Fruit fly (Drosophila melanogaster) whole organism, embryonic: Measurements from ENCODE around the gene Glut3.

ENCODE experiments used
- Atf6 ChIP-seq: fragments of 200-800 bp; sonication (Bioruptor generic); IDR thresholded peaks from 2 replicates; pipeline ENCODE4 v1.3.6; 2022; ENCODE audit warnings: missing biosample characterization, missing genetic modification characterization
- BEAF-32 ChIP-seq: fragments of 200-800 bp; sonication (Bioruptor generic); optimal IDR thresholded peaks from 3 replicates; lab custom pipeline; 2017; ENCODE audit warnings: missing biosample characterization, missing genetic modification characterization, mild to moderate bottlenecking, moderate library complexity, missing genetic modification reagents
- CG10267 ChIP-seq: fragments of 200-800 bp; sonication (Bioruptor generic); optimal IDR thresholded peaks from 2 replicates; lab custom pipeline; 2018; ENCODE audit warnings: missing biosample characterization, mild to moderate bottlenecking, missing genetic modification characterization, moderate library complexity
- CG12155 ChIP-seq: fragments of 200-800 bp; sonication (Bioruptor generic); optimal IDR thresholded peaks from 3 replicates; lab custom pipeline; 2016; ENCODE audit warnings: missing biosample characterization, missing genetic modification characterization
- CG15514 ChIP-seq: fragments of 200-800 bp; sonication (Bioruptor generic); optimal IDR thresholded peaks from 3 replicates; lab custom pipeline; 2017; ENCODE audit warnings: missing biosample characterization, missing genetic modification characterization, mild to moderate bottlenecking, moderate library complexity, missing genetic modification reagents
- CG1602 ChIP-seq: fragments of 200-800 bp; sonication (Bioruptor generic); optimal IDR thresholded peaks from 3 replicates; lab custom pipeline; 2016; ENCODE audit warnings: missing biosample characterization, missing genetic modification characterization
- CG18262 ChIP-seq: fragments of 200-800 bp; optimal IDR thresholded peaks from 3 replicates; lab custom pipeline; 2019; ENCODE audit warnings: missing biosample characterization, mild to moderate bottlenecking, missing genetic modification characterization, moderate library complexity
- CG30403 ChIP-seq: fragments of 200-800 bp; sonication (Bioruptor generic); optimal IDR thresholded peaks from 3 replicates; lab custom pipeline; 2016; ENCODE audit warnings: missing biosample characterization, missing genetic modification characterization
- CG31388 ChIP-seq: fragments of 200-800 bp; sonication (Bioruptor generic); optimal IDR thresholded peaks from 2 replicates; lab custom pipeline; 2016; ENCODE audit warnings: missing biosample characterization, missing genetic modification characterization
- CG31441 ChIP-seq: fragments of 200-800 bp; sonication (Bioruptor generic); IDR thresholded peaks from 2 replicates; pipeline ENCODE4 v1.3.6; 2022; ENCODE audit warnings: missing biosample characterization, missing genetic modification characterization
- CG6654 ChIP-seq: fragments of 200-800 bp; sonication (Bioruptor generic); optimal IDR thresholded peaks from 2 replicates; lab custom pipeline; 2017; ENCODE audit warnings: missing biosample characterization, mild to moderate bottlenecking, missing genetic modification characterization
- CG7786 ChIP-seq: fragments of 200-800 bp; sonication (Bioruptor generic); optimal IDR thresholded peaks from 2 replicates; lab custom pipeline; 2016; ENCODE audit warnings: missing biosample characterization, missing genetic modification characterization
- CG8281 ChIP-seq: fragments of 200-800 bp; sonication (Bioruptor generic); optimal IDR thresholded peaks from 2 replicates; lab custom pipeline; 2018; ENCODE audit warnings: missing biosample characterization, mild to moderate bottlenecking, missing genetic modification characterization, moderate library complexity
- CG8765 ChIP-seq: fragments of 200-800 bp; sonication (Bioruptor generic); IDR thresholded peaks from 2 replicates; pipeline ENCODE4 v1.3.6; 2022; ENCODE audit warnings: missing biosample characterization, missing genetic modification characterization
- CG9817 ChIP-seq: fragments of 200-800 bp; sonication (Bioruptor generic); optimal IDR thresholded peaks from 2 replicates; lab custom pipeline; 2018; ENCODE audit warnings: missing biosample characterization, mild to moderate bottlenecking, missing genetic modification characterization, moderate library complexity
- CG9876 ChIP-seq: fragments of 200-800 bp; sonication (Bioruptor generic); optimal IDR thresholded peaks from 2 replicates; lab custom pipeline; 2016; ENCODE audit warnings: missing biosample characterization, missing genetic modification characterization
- CHES-1-like ChIP-seq: fragments of 200-800 bp; sonication (Bioruptor generic); optimal IDR thresholded peaks from 2 replicates; lab custom pipeline; 2016; ENCODE audit warnings: missing biosample characterization, missing genetic modification characterization
- Dad ChIP-seq: fragments of 200-800 bp; sonication (Bioruptor generic); optimal IDR thresholded peaks from 3 replicates; lab custom pipeline; 2016; ENCODE audit warnings: missing biosample characterization, missing genetic modification characterization
- Dbx ChIP-seq: fragments of 200-800 bp; sonication (Bioruptor generic); IDR thresholded peaks from 3 replicates; pipeline ENCODE4 v1.3.6; 2022; ENCODE audit warnings: missing biosample characterization, missing genetic modification characterization
- Ets97D ChIP-seq: fragments of 200-800 bp; sonication (Bioruptor generic); optimal IDR thresholded peaks from 3 replicates; lab custom pipeline; 2016; ENCODE audit warnings: missing biosample characterization, missing genetic modification characterization
- Fer3 ChIP-seq: fragments of 200-800 bp; sonication (Bioruptor generic); optimal IDR thresholded peaks from 2 replicates; lab custom pipeline; 2018; ENCODE audit warnings: missing biosample characterization, mild to moderate bottlenecking, missing genetic modification characterization, moderate library complexity
- HLH3B ChIP-seq: fragments of 200-800 bp; sonication (Bioruptor generic); IDR thresholded peaks from 2 replicates; pipeline ENCODE4 v1.3.6; 2022; ENCODE audit warnings: missing biosample characterization, missing genetic modification characterization
- Hr3 ChIP-seq: fragments of 200-800 bp; sonication (Bioruptor generic); optimal IDR thresholded peaks from 3 replicates; lab custom pipeline; 2016; ENCODE audit warnings: missing biosample characterization, missing genetic modification characterization
- Lhr ChIP-seq: fragments of 200-800 bp; sonication (Bioruptor generic); optimal IDR thresholded peaks from 3 replicates; lab custom pipeline; 2017; ENCODE audit warnings: mild to moderate bottlenecking, missing biosample characterization, missing genetic modification reagents, missing genetic modification characterization
- Lim3 ChIP-seq: fragments of 200-800 bp; sonication (Bioruptor generic); IDR thresholded peaks from 2 replicates; pipeline ENCODE4 v1.3.6; 2022; ENCODE audit warnings: missing biosample characterization, missing genetic modification characterization
- MBD-R2 ChIP-seq: fragments of 200-800 bp; sonication (Bioruptor generic); IDR thresholded peaks from 2 replicates; pipeline ENCODE4 v1.3.6; 2022; ENCODE audit warnings: missing biosample characterization, missing genetic modification characterization
- Med ChIP-seq: fragments of 200-800 bp; sonication (Bioruptor generic); peaks from one replicate; lab custom pipeline; 2016; ENCODE audit warnings: missing biosample characterization, missing genetic modification characterization, mild to moderate bottlenecking, inconsistent platforms, moderate library complexity
- Nf-YC ChIP-seq: fragments of 200-800 bp; optimal IDR thresholded peaks from 3 replicates; lab custom pipeline; 2019; ENCODE audit warnings: missing biosample characterization, mild to moderate bottlenecking, missing genetic modification characterization, moderate library complexity
- Ravus ChIP-seq: fragments of 200-800 bp; sonication (Bioruptor generic); IDR thresholded peaks from 2 replicates; pipeline ENCODE4 v1.3.6; 2022; ENCODE audit warnings: missing biosample characterization, missing genetic modification characterization
- Sox102F ChIP-seq: fragments of 200-800 bp; sonication (Bioruptor generic); optimal IDR thresholded peaks from 2 replicates; lab custom pipeline; 2018; ENCODE audit warnings: missing biosample characterization, mild to moderate bottlenecking, missing genetic modification characterization, moderate library complexity
- Trl ChIP-seq, 3 experiments: fragments of >200 bp in 2 of 3; fragments of 200-800 bp in 1 of 3; sonication (Bioruptor generic) in 1 of 3; optimal IDR thresholded peaks; 2 replicates in 1 of 3; 3 replicates in 2 of 3; lab custom pipeline; 2016 to 2017; ENCODE audit warnings: missing biosample characterization in 1 of 3, missing genetic modification characterization in 1 of 3
- abd-A ChIP-seq: fragments of 200-800 bp; sonication (Bioruptor generic); optimal IDR thresholded peaks from 3 replicates; lab custom pipeline; 2019; ENCODE audit warnings: missing biosample characterization, mild to moderate bottlenecking, missing genetic modification characterization, moderate library complexity
- amos ChIP-seq: fragments of 200-800 bp; sonication (Bioruptor generic); IDR thresholded peaks from 2 replicates; pipeline ENCODE4 v1.3.6; 2022; ENCODE audit warnings: missing biosample characterization, missing genetic modification characterization; ENCODE audit not compliant: partially characterized antibody
- bcd ChIP-seq: fragments of 200-800 bp; sonication (Bioruptor generic); optimal IDR thresholded peaks from 2 replicates; lab custom pipeline; 2017; ENCODE audit warnings: missing biosample characterization, mild to moderate bottlenecking, missing genetic modification characterization
- br ChIP-seq: fragments of >200 bp; optimal IDR thresholded peaks from 2 replicates; lab custom pipeline; 2017
- bsh ChIP-seq, 2 experiments: fragments of 200-800 bp; sonication (Bioruptor generic); optimal IDR thresholded peaks; 2 replicates each; lab custom pipeline; 2017 to 2018; ENCODE audit warnings: mild to moderate bottlenecking in 2 of 2, missing biosample characterization in 2 of 2, missing genetic modification characterization in 2 of 2, moderate library complexity in 1 of 2
- dm ChIP-seq: fragments of 200-800 bp; sonication (Bioruptor generic); optimal IDR thresholded peaks from 3 replicates; lab custom pipeline; 2016; ENCODE audit warnings: missing biosample characterization, missing genetic modification characterization
- jumu ChIP-seq: fragments of 200-800 bp; sonication (Bioruptor generic); optimal IDR thresholded peaks from 3 replicates; lab custom pipeline; 2016; ENCODE audit warnings: missing biosample characterization, missing genetic modification characterization
- lola ChIP-seq, 3 experiments: fragments of >200 bp in 2 of 3; fragments of 200-800 bp in 1 of 3; sonication (Bioruptor generic) in 1 of 3; optimal IDR thresholded peaks; 2 replicates each; lab custom pipeline; 2017 to 2019; ENCODE audit warnings: missing biosample characterization in 3 of 3, missing genetic modification characterization in 3 of 3, mild to moderate bottlenecking in 1 of 3, moderate library complexity in 1 of 3
- luna ChIP-seq: fragments of 200-800 bp; sonication (Bioruptor generic); optimal IDR thresholded peaks from 2 replicates; lab custom pipeline; 2016; ENCODE audit warnings: missing biosample characterization, missing genetic modification characterization
- org-1 ChIP-seq: fragments of 200-800 bp; sonication (Bioruptor generic); optimal IDR thresholded peaks from 2 replicates; lab custom pipeline; 2017; ENCODE audit warnings: missing biosample characterization, missing genetic modification characterization
- pum ChIP-seq: fragments of 200-800 bp; sonication (Bioruptor generic); optimal IDR thresholded peaks from 2 replicates; lab custom pipeline; 2016; ENCODE audit warnings: missing biosample characterization, missing genetic modification characterization
- ssp ChIP-seq: fragments of 200-800 bp; sonication (Bioruptor generic); IDR thresholded peaks from 2 replicates; pipeline ENCODE4 v1.3.6; 2022; ENCODE audit warnings: missing biosample characterization, missing genetic modification characterization
- tio ChIP-seq: fragments of 200-800 bp; sonication (Bioruptor generic); optimal IDR thresholded peaks from 2 replicates; lab custom pipeline; 2017; ENCODE audit warnings: missing biosample characterization, missing genetic modification characterization, inconsistent platforms
- ttk ChIP-seq: fragments of 200-800 bp; sonication (Bioruptor generic); IDR thresholded peaks from 2 replicates; pipeline ENCODE4 v2.1.2; 2022; ENCODE audit warnings: missing biosample characterization, missing genetic modification characterization
- usp ChIP-seq: fragments of >200 bp; optimal IDR thresholded peaks from 2 replicates; lab custom pipeline; 2017; ENCODE audit warnings: missing biosample characterization, missing genetic modification characterization
- vfl ChIP-seq: fragments of 200-800 bp; sonication (Bioruptor generic); optimal IDR thresholded peaks from 2 replicates; lab custom pipeline; 2016; ENCODE audit warnings: missing biosample characterization, missing genetic modification characterization
- wor ChIP-seq: fragments of 200-800 bp; sonication (Bioruptor generic); IDR thresholded peaks from 2 replicates; pipeline ENCODE4 v1.3.6; 2022; ENCODE audit warnings: missing biosample characterization, missing genetic modification characterization
- yki ChIP-seq: fragments of >200 bp; optimal IDR thresholded peaks from 3 replicates; lab custom pipeline; 2018
- z ChIP-seq: fragments of 200-800 bp; sonication (Bioruptor generic); IDR thresholded peaks from 3 replicates; pipeline ENCODE4 v1.3.6; 2022; ENCODE audit warnings: missing biosample characterization, missing genetic modification characterization

The Glut3 gene

dm6 chr3R:16793935-16794589 is 6.0 kb downstream of the Glut3 start (continued):
- TF ChIP-seq Dbx (GFP tag; lab: Robert Waterston, UW) = peak; percentile 42; the same call in 1 of the 3 replicates
- peak; percentile 62 for TF ChIP-seq CG10267 (tag; lab: Kevin White, UChicago)
- TF ChIP-seq ttk (GFP tag; lab: Robert Waterston, UW) = peak; percentile 43; the same call in 1 of the 2 replicates
- peak; percentile 76 for TF ChIP-seq CG31441 (GFP tag; lab: Robert Waterston, UW)
- TF ChIP-seq ssp (GFP tag; lab: Robert Waterston, UW) = 0 out of 2 replicates have a peak, but pooled peaks have one; percentile 14
- TF ChIP-seq CG1602 (GFP tag; lab: Kevin White, UChicago) = peak; percentile 35
- no peak for TF ChIP-seq usp (GFP tag; lab: Kevin White, UChicago)
- no peak for TF ChIP-seq Trl (optimal IDR thresholded peaks at IDR 0.05; lab: Kevin White, UChicago)
- no peak for TF ChIP-seq Trl (GFP tag; optimal IDR thresholded peaks at IDR 0.05; lab: Kevin White, UChicago)
- no peak for TF ChIP-seq amos (GFP tag; lab: Robert Waterston, UW)
- peak; percentile 0 for TF ChIP-seq CHES-1-like (GFP tag; lab: Kevin White, UChicago)
- TF ChIP-seq abd-A (tag; lab: Kevin White, UChicago) = peak; percentile 99
- TF ChIP-seq CG6654 (GFP tag; lab: Kevin White, UChicago) = peak; percentile 21
- no peak for TF ChIP-seq CG8765 (GFP tag; lab: Robert Waterston, UW)
- peak; percentile 29 for TF ChIP-seq Nf-YC (tag; lab: Kevin White, UChicago)
- TF ChIP-seq dm (GFP tag; lab: Kevin White, UChicago) = no peak
- no peak for TF ChIP-seq pum (GFP tag; lab: Kevin White, UChicago)
- 0 out of 2 replicates have a peak, but pooled peaks have one; percentile 16 for TF ChIP-seq wor (GFP tag; lab: Robert Waterston, UW)
- TF ChIP-seq yki (lab: Kevin White, UChicago) = no peak
- TF ChIP-seq Ets97D (GFP tag; lab: Kevin White, UChicago) = no peak
- TF ChIP-seq Hr3 (GFP tag; lab: Kevin White, UChicago) = peak; percentile 40
- peak; percentile 55 for TF ChIP-seq tio
- no peak for TF ChIP-seq CG9876 (GFP tag; lab: Kevin White, UChicago)
- TF ChIP-seq bcd (GFP tag; lab: Kevin White, UChicago) = peak; percentile 66
- TF ChIP-seq CG12155 = peak; percentile 15
- TF ChIP-seq Ravus = no peak
- TF ChIP-seq Dad = peak; percentile 6
- TF ChIP-seq CG18262 (tag; lab: Kevin White, UChicago) = peak; percentile 78
- TF ChIP-seq CG15514 = peak; percentile 54
- TF ChIP-seq HLH3B (GFP tag; lab: Robert Waterston, UW) = no peak
- peak; percentile 14 for TF ChIP-seq vfl
- TF ChIP-seq Med (GFP tag; lab: Kevin White, UChicago) = peak; percentile 81
- TF ChIP-seq MBD-R2 = no peak
- peak; percentile 54 for TF ChIP-seq Fer3 (tag; lab: Kevin White, UChicago)
- TF ChIP-seq CG7786 = peak; percentile 4
- TF ChIP-seq Sox102F (GFP tag; lab: Kevin White, UChicago) = peak; percentile 69
- TF ChIP-seq luna (GFP tag; lab: Kevin White, UChicago) = no peak
- no peak for TF ChIP-seq Lhr
- peak; percentile 33 for TF ChIP-seq CG9817 (tag; lab: Kevin White, UChicago)
- TF ChIP-seq lola (GFP tag; optimal IDR thresholded peaks at IDR 0.05; lab: Kevin White, UChicago) = peak in 1 of 3 experiments; percentile 58
- no peak for TF ChIP-seq CG31388 (GFP tag; lab: Kevin White, UChicago)
- TF ChIP-seq br (lab: Kevin White, UChicago) = no peak
- no peak for TF ChIP-seq Lim3 (GFP tag; lab: Robert Waterston, UW)
- 0 out of 2 replicates have a peak, but pooled peaks have one; percentile 28 for TF ChIP-seq Atf6 (GFP tag; lab: Robert Waterston, UW)
- no peak for TF ChIP-seq CG8281 (tag; lab: Kevin White, UChicago)
- TF ChIP-seq bsh (GFP tag; optimal IDR thresholded peaks at IDR 0.05; lab: Kevin White, UChicago) = peak in 1 of 2 experiments; percentile 67
- TF ChIP-seq jumu (GFP tag; lab: Kevin White, UChicago) = peak; percentile 41
- peak; percentile 62 for TF ChIP-seq org-1 (GFP tag; lab: Kevin White, UChicago)
- TF ChIP-seq z (GFP tag; lab: Robert Waterston, UW) = no peak
- peak; percentile 77 for TF ChIP-seq CG30403 (GFP tag; lab: Kevin White, UChicago)
- TF ChIP-seq BEAF-32 (GFP tag; lab: Kevin White, UChicago) = no peak
